Fruit fly (Drosophila melanogaster): Measurements from ENCODE around the gene CG31019.

Gene CG31019

dm6 chr3R:30579129-30579528 is 17.7 kb upstream of the CG31019 start, which contains the start of gene CG9702:
Gene CG9702 (plus strand): TSS chr3R:30579429.
- no peak for TF ChIP-seq CG13204 (GFP tag; optimal IDR thresholded peaks at IDR 0.05)
- TF ChIP-seq EcR (GFP tag; optimal IDR thresholded peaks at IDR 0.05): no peak
- TF ChIP-seq CG34367 (tag; optimal IDR thresholded peaks at IDR 0.05): no peak
- no peak for TF ChIP-seq Ets98B (GFP tag; IDR thresholded peaks at IDR 0.05)
- TF ChIP-seq CG10348 (GFP tag; IDR thresholded peaks at IDR 0.05): no peak

- TF ChIP-seq CG13204 (GFP tag; optimal IDR thresholded peaks at IDR 0.05) (no peak), CG15710 (tag; optimal IDR thresholded peaks at IDR 0.05) (no peak), fd96Ca (GFP tag; IDR thresholded peaks at IDR 0.05) (no peak)
Measured at dm6 chr3R:30583542-30583941, 13.3 kb upstream of the CG31019 start, which contains the start of gene Rpt6R. Gene Rpt6R (minus strand): TSS chr3R:30583697.

dm6 chr3R:30587196-30587753 is 9.5 kb upstream of the CG31019 start, which contains the start of gene CG9717:
Gene CG9717 (minus strand): TSS chr3R:30587302.
- TF ChIP-seq CG4496 (GFP tag; IDR thresholded peaks at IDR 0.05) (peak; percentile 53; the same call in 2 of the 3 replicates), CG12605 (GFP tag; IDR thresholded peaks at IDR 0.05) (peak; percentile 14; the same call in 1 of the 2 replicates), D1 (tag; optimal IDR thresholded peaks at IDR 0.05) (no peak)

- TF ChIP-seq CG8159 (tag; optimal IDR thresholded peaks at IDR 0.05) (peak; percentile 19), CG10348 (GFP tag; IDR thresholded peaks at IDR 0.05) (no peak), CG4496 (GFP tag; IDR thresholded peaks at IDR 0.05) (no peak), Pif1B (GFP tag; optimal IDR thresholded peaks at IDR 0.05) (peak; percentile 3), CG8301 (tag; optimal IDR thresholded peaks at IDR 0.05) (no peak)
Measured at dm6 chr3R:30590237-30590636, 6.6 kb upstream of the CG31019 start.

dm6 chr3R:30590845-30591244 is 6.0 kb upstream of the CG31019 start:
- no peak for TF ChIP-seq Pif1A (GFP tag; optimal IDR thresholded peaks at IDR 0.05)
- no peak for TF ChIP-seq EcR (GFP tag; optimal IDR thresholded peaks at IDR 0.05)
- TF ChIP-seq CG15710 (tag; optimal IDR thresholded peaks at IDR 0.05): no peak
- no peak for TF ChIP-seq CG17806 (tag; optimal IDR thresholded peaks at IDR 0.05)
- TF ChIP-seq CG8301 (tag; optimal IDR thresholded peaks at IDR 0.05): no peak
- no peak for TF ChIP-seq D1 (tag; optimal IDR thresholded peaks at IDR 0.05)
- no peak for TF ChIP-seq CG34367 (tag; optimal IDR thresholded peaks at IDR 0.05)
- TF ChIP-seq CG10348 (GFP tag; IDR thresholded peaks at IDR 0.05): no peak
- no peak for TF ChIP-seq gl (tag; optimal IDR thresholded peaks at IDR 0.05)
- TF ChIP-seq CG32121 (GFP tag; IDR thresholded peaks at IDR 0.05): no peak
- no peak for TF ChIP-seq CG8159 (tag; optimal IDR thresholded peaks at IDR 0.05)
- TF ChIP-seq CG14655 (GFP tag; optimal IDR thresholded peaks at IDR 0.05): no peak

dm6 chr3R:30592733-30593132 is 4.1 kb upstream of the CG31019 start:
- no peak for TF ChIP-seq CG14655 (GFP tag; optimal IDR thresholded peaks at IDR 0.05)
- TF ChIP-seq CG13204 (GFP tag; optimal IDR thresholded peaks at IDR 0.05): no peak
- no peak for TF ChIP-seq CG10348 (GFP tag; IDR thresholded peaks at IDR 0.05)
- TF ChIP-seq CG15710 (tag; optimal IDR thresholded peaks at IDR 0.05): no peak

- no peak for TF ChIP-seq Pif1A (GFP tag; optimal IDR thresholded peaks at IDR 0.05)
- TF ChIP-seq CG8301 (tag; optimal IDR thresholded peaks at IDR 0.05): no peak
- no peak for TF ChIP-seq Ets98B (GFP tag; IDR thresholded peaks at IDR 0.05)
- TF ChIP-seq CG4496 (GFP tag; IDR thresholded peaks at IDR 0.05): no peak
- TF ChIP-seq fd96Ca (GFP tag; IDR thresholded peaks at IDR 0.05): no peak
- no peak for TF ChIP-seq CG15710 (tag; optimal IDR thresholded peaks at IDR 0.05)
- no peak for TF ChIP-seq CG14655 (GFP tag; optimal IDR thresholded peaks at IDR 0.05)
- TF ChIP-seq rn (GFP tag; IDR thresholded peaks at IDR 0.05): no peak
- no peak for TF ChIP-seq Pif1B (GFP tag; optimal IDR thresholded peaks at IDR 0.05)
- TF ChIP-seq gl (tag; optimal IDR thresholded peaks at IDR 0.05): no peak
- TF ChIP-seq CG32121 (GFP tag; IDR thresholded peaks at IDR 0.05): no peak
Measured at dm6 chr3R:30599404-30599980, 2.7 kb downstream of the CG31019 start.

- TF ChIP-seq Pif1B (GFP tag; optimal IDR thresholded peaks at IDR 0.05): peak; percentile 92
- TF ChIP-seq Ets98B (GFP tag; IDR thresholded peaks at IDR 0.05): peak; percentile 97
- TF ChIP-seq CG9948 (tag; optimal IDR thresholded peaks at IDR 0.05): peak; percentile 77
- TF ChIP-seq CG4496 (GFP tag; IDR thresholded peaks at IDR 0.05): peak; percentile 97
- TF ChIP-seq EcR (GFP tag; optimal IDR thresholded peaks at IDR 0.05): peak; percentile 58
- TF ChIP-seq rn (GFP tag; IDR thresholded peaks at IDR 0.05): peak; percentile 82
- peak; percentile 87 for TF ChIP-seq CG14655 (GFP tag; optimal IDR thresholded peaks at IDR 0.05)
- 0 out of 2 replicates have a peak, but pooled peaks have one; percentile 15 for TF ChIP-seq CG10348 (GFP tag; IDR thresholded peaks at IDR 0.05)
- peak; percentile 95 for TF ChIP-seq CG12605 (GFP tag; IDR thresholded peaks at IDR 0.05)
- TF ChIP-seq CG8301 (tag; optimal IDR thresholded peaks at IDR 0.05): peak; percentile 88
- TF ChIP-seq CG32121 (GFP tag; IDR thresholded peaks at IDR 0.05): peak; percentile 96
- TF ChIP-seq CG15710 (tag; optimal IDR thresholded peaks at IDR 0.05): peak; percentile 83
- TF ChIP-seq gl (tag; optimal IDR thresholded peaks at IDR 0.05): peak; percentile 35
- peak; percentile 94 for TF ChIP-seq Pif1A (GFP tag; optimal IDR thresholded peaks at IDR 0.05)
- TF ChIP-seq Snoo (tag; optimal IDR thresholded peaks at IDR 0.05): peak; percentile 88
- TF ChIP-seq CG8159 (tag; optimal IDR thresholded peaks at IDR 0.05): peak; percentile 86
- TF ChIP-seq CG17806 (tag; optimal IDR thresholded peaks at IDR 0.05): peak; percentile 88
- TF ChIP-seq CG13204 (GFP tag; optimal IDR thresholded peaks at IDR 0.05): peak; percentile 54
- peak; percentile 78 for TF ChIP-seq CG34367 (tag; optimal IDR thresholded peaks at IDR 0.05)
- no peak for TF ChIP-seq D1 (tag; optimal IDR thresholded peaks at IDR 0.05)
- peak; percentile 93 for TF ChIP-seq fd96Ca (GFP tag; IDR thresholded peaks at IDR 0.05)
Measured at dm6 chr3R:30600154-30601009, 3.6 kb downstream of the CG31019 start.

Measured in whole organism, pupa.